Worm (Caenorhabditis elegans) whole organism, mixed stage, embryonic: Measurements from ENCODE around the gene ptrg-1.

Source experiments
- elt-3 ChIP-seq: fragments of 150-350 bp; optimal IDR thresholded peaks from 2 replicates; lab custom pipeline; 2014; ENCODE audit warnings: missing biosample characterization, missing genetic modification characterization
- flh-1 ChIP-seq: fragments of 200-800 bp; sonication (Bioruptor generic); optimal IDR thresholded peaks from 2 replicates; lab custom pipeline; 2018; ENCODE audit warnings: mild to moderate bottlenecking, missing genetic modification characterization, moderate library complexity, missing compliant biosample characterization
- mep-1 ChIP-seq: fragments of 150-350 bp; optimal IDR thresholded peaks from 2 replicates; lab custom pipeline; 2017; ENCODE audit warnings: missing biosample characterization, missing genetic modification reagents, missing genetic modification characterization, inconsistent platforms
- mls-2 ChIP-seq: sonication (generic microtip); optimal IDR thresholded peaks from 2 replicates; lab custom pipeline; 2016; ENCODE audit warnings: mild to moderate bottlenecking, missing genetic modification characterization, moderate library complexity, missing compliant biosample characterization
- nhr-28 ChIP-seq: fragments of 150-350 bp; optimal IDR thresholded peaks from 2 replicates; lab custom pipeline; 2014; ENCODE audit warnings: missing biosample characterization, missing genetic modification characterization
- pha-4 ChIP-seq: fragments of 150-350 bp; optimal IDR thresholded peaks from 2 replicates; lab custom pipeline; 2018; ENCODE audit warnings: missing biosample characterization, missing genetic modification reagents, missing genetic modification characterization
- snpc-4 ChIP-seq: fragments of 150-350 bp; optimal IDR thresholded peaks from 2 replicates; lab custom pipeline; 2014; ENCODE audit warnings: missing biosample characterization, missing genetic modification characterization
- sptf-1 ChIP-seq: sonication (generic microtip); optimal IDR thresholded peaks from 2 replicates; lab custom pipeline; 2017; ENCODE audit warnings: mild to moderate bottlenecking, missing genetic modification characterization, moderate library complexity, missing compliant biosample characterization
- unc-39 ChIP-seq: fragments of 150-350 bp; optimal IDR thresholded peaks from 2 replicates; lab custom pipeline; 2014; ENCODE audit warnings: missing biosample characterization, missing genetic modification characterization
- unc-62 ChIP-seq: fragments of 150-350 bp; optimal IDR thresholded peaks from 2 replicates; lab custom pipeline; 2014; ENCODE audit warnings: missing biosample characterization, missing genetic modification reagents, missing genetic modification characterization
- ztf-11 ChIP-seq: fragments of 150-350 bp; optimal IDR thresholded peaks from 2 replicates; lab custom pipeline; 2014; ENCODE audit warnings: missing biosample characterization, missing genetic modification characterization

DNA sequence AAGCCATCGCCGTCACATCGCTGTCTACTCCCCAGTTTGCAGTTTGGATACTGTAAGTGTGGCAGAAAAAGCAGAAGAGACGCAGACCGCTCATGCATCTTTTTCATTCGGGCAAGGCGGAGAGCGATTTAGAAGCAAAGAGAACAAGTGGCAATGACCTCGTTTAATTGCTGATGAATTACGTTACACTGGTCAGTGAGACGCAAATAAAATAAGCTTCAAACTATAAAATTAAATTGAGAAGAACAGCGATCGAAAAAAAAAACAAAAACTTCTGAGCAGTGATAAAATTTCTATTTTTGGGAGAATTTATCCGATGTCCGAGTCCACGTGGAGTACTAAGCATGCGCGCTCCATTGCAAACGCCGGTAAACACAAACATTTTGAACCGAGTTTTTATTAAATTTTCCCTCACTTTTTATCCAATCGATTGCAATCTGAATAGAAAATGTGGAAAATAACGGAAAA, 27.9 kb upstream of the ptrg-1 start, which contains the start of gene C24F3.2:
- TF ChIP-seq ztf-11 (tag; lab: Kevin White, UChicago) (no peak), snpc-4 (tag; lab: Kevin White, UChicago) (no peak), unc-62 (GFP tag; lab: Kevin White, UChicago) (no peak), flh-1 (no peak), unc-39 (no peak), mep-1 (peak; percentile 30), sptf-1 (tag; lab: Kevin White, UChicago) (no peak), pha-4 (tag; lab: Kevin White, UChicago) (no peak), elt-3 (tag; lab: Kevin White, UChicago) (no peak), nhr-28 (tag; lab: Kevin White, UChicago) (no peak), mls-2 (tag; lab: Kevin White, UChicago) (peak; percentile 77)
